Worm (Caenorhabditis elegans) whole organism, late embryonic: Measurements from ENCODE around the gene scl-27.

Experiments used
- K09A11.1 ChIP-seq: sonication (generic microtip); optimal IDR thresholded peaks from 2 replicates; lab custom pipeline; 2017; ENCODE audit warnings: antibody characterized with exemption, mild to moderate bottlenecking, missing genetic modification characterization, missing compliant biosample characterization; ENCODE audit not compliant: insufficient read depth
- ceh-30 ChIP-seq: fragments of 150-350 bp; optimal IDR thresholded peaks from 2 replicates; lab custom pipeline; 2014; ENCODE audit warnings: missing biosample characterization, missing genetic modification characterization
- ceh-31 ChIP-seq: sonication (generic microtip); optimal IDR thresholded peaks from 2 replicates; lab custom pipeline; 2016; ENCODE audit warnings: missing genetic modification characterization, missing compliant biosample characterization
- dve-1 ChIP-seq: sonication (generic microtip); optimal IDR thresholded peaks from 2 replicates; lab custom pipeline; 2017; ENCODE audit warnings: antibody characterized with exemption, mild to moderate bottlenecking, missing genetic modification characterization, missing compliant biosample characterization
- elt-4 ChIP-seq: sonication (generic microtip); optimal IDR thresholded peaks from 2 replicates; lab custom pipeline; 2016; ENCODE audit warnings: missing genetic modification characterization, missing compliant biosample characterization
- ets-4 ChIP-seq: sonication (generic microtip); optimal IDR thresholded peaks from 2 replicates; lab custom pipeline; 2016; ENCODE audit warnings: missing genetic modification characterization, missing compliant biosample characterization
- gmeb-2 ChIP-seq: sonication (generic microtip); optimal IDR thresholded peaks from 2 replicates; lab custom pipeline; 2016; ENCODE audit warnings: missing genetic modification characterization, inconsistent platforms, missing compliant biosample characterization
- lim-6 ChIP-seq: sonication (generic microtip); optimal IDR thresholded peaks from 2 replicates; lab custom pipeline; 2016; ENCODE audit warnings: missing genetic modification characterization, missing compliant biosample characterization
- madf-2 ChIP-seq: sonication (generic microtip); optimal IDR thresholded peaks from 2 replicates; lab custom pipeline; 2017; ENCODE audit warnings: missing genetic modification characterization, missing compliant biosample characterization
- pag-3 ChIP-seq: sonication (generic microtip); optimal IDR thresholded peaks from 2 replicates; lab custom pipeline; 2016; ENCODE audit warnings: missing compliant biosample characterization, missing genetic modification characterization, borderline replicate concordance
- pax-1 ChIP-seq: fragments of 150-350 bp; optimal IDR thresholded peaks from 2 replicates; lab custom pipeline; 2014; ENCODE audit warnings: missing biosample characterization, missing genetic modification characterization
- tbx-2 ChIP-seq: sonication (generic microtip); optimal IDR thresholded peaks from 2 replicates; lab custom pipeline; 2016; ENCODE audit warnings: missing genetic modification characterization, missing compliant biosample characterization

ce11 chrV:424140-424539 lies 24.3 kb downstream of the scl-27 start, which contains the start of gene B0554.5:
- TF ChIP-seq ets-4 (tag; lab: Kevin White, UChicago): no peak
- TF ChIP-seq elt-4 (tag; lab: Kevin White, UChicago): no peak
- TF ChIP-seq gmeb-2 (tag; lab: Kevin White, UChicago): no peak
- no peak for TF ChIP-seq pax-1
- no peak for TF ChIP-seq lim-6 (tag; lab: Kevin White, UChicago)
- TF ChIP-seq pag-3 (tag; lab: Kevin White, UChicago): no peak
- TF ChIP-seq K09A11.1: no peak
- no peak for TF ChIP-seq ceh-31 (tag; lab: Kevin White, UChicago)
- TF ChIP-seq dve-1 (tag; lab: Kevin White, UChicago): no peak
- no peak for TF ChIP-seq tbx-2
- no peak for TF ChIP-seq madf-2 (tag; lab: Kevin White, UChicago)
- no peak for TF ChIP-seq ceh-30
